Worm (Caenorhabditis elegans): ENCODE results near the gene W03F9.9.

DNA sequence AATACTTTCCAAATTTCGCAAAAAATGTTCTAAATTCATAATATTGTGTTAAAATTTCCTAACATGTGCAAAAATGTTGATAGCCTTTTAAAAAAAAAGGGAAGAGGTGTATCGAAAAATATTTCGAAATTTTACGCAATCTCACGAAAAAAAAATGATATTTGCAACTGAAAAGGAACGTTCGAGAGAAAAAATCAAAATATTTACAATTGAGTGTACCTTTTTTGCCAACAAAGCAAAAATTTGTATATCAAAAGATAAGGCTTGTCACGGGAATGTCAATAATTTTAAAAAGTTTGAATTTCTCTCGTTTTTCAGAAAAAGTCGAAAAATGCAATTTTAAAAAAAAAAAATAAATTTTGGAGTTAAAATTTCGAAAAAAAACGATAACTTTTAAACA, 15.2 kb upstream of the W03F9.9 start:
- TF ChIP-seq skn-1 (tag; optimal IDR thresholded peaks at IDR 0.05) (no peak), snpc-4 (tag; optimal IDR thresholded peaks at IDR 0.05) (no peak), nhr-77 (tag; optimal IDR thresholded peaks at IDR 0.05) (no peak), nhr-237 (tag; optimal IDR thresholded peaks at IDR 0.05) (no peak), unc-62 (GFP tag; optimal IDR thresholded peaks at IDR 0.05) (no peak), ama-1 (optimal IDR thresholded peaks at IDR 0.05) (no peak), nhr-25 (tag; optimal IDR thresholded peaks at IDR 0.05) (no peak), nhr-11 (tag; optimal IDR thresholded peaks at IDR 0.05) (no peak), ztf-11 (tag; optimal IDR thresholded peaks at IDR 0.05) (no peak)

Data from whole organism, L2 larva.